Worm (Caenorhabditis elegans): ENCODE results near the gene pqn-89.

Gene pqn-89

DNA sequence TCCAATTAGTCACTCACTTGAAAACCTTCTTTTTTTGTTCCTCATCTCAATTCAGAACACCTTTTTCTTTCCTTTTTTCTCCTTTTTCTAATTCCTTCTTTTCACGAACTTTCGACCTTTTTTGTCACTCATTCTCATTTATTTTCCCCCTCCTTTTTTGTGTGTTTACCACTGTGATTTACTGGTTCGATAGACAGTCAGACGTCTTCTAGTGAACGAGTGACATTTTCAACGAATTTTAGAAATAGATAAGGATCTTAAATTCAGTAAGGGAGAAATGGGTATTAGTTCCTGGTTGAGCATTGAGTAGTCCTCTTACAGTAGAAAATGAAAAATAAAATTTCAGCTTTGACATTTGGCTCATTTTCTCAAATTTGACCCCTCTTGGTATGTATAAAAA is 14.6 kb upstream of the pqn-89 start:
- TF ChIP-seq lin-38 (GFP tag; IDR thresholded peaks at IDR 0.05) (no peak), hif-1 (tag; optimal IDR thresholded peaks at IDR 0.05) (no peak), pqm-1 (tag; optimal IDR thresholded peaks at IDR 0.05) (no peak), mes-2 (tag; optimal IDR thresholded peaks at IDR 0.05; ENCODE audit: poor library complexity, severe bottlenecking) (no peak), lin-15B (tag; optimal IDR thresholded peaks at IDR 0.05) (no peak), T26A8.4 (GFP tag; IDR thresholded peaks at IDR 0.05) (no peak)

DNA sequence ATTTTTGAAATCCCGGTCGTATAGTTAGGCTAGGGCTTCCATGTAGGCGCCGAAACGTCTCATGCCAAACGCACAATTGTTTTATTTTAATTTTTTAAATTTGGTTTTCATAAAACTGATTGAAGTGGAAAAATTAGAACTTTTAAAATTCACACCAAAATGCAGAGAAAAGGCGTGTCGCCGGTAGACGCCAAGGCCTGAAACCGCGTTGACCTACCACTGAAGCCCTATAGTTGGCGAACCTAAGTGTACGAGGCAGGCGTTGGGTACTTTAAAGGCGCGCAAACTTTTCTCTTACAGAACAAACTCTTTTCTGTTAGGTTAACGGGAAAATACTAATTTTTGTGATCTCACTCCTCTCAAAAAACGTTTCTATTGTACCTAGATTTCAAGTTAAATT is 13.2 kb upstream of the pqn-89 start, which contains the start of gene Y73B6BL.44:
Gene Y73B6BL.44, plus strand, starts transcription at position 301 of the 400 bp plus-strand sequence.
- TF ChIP-seq nhr-10 (tag; optimal IDR thresholded peaks at IDR 0.05) (no peak), Y75B8A.6 (GFP tag; IDR thresholded peaks at IDR 0.05) (no peak), mes-2 (tag; optimal IDR thresholded peaks at IDR 0.05; ENCODE audit: poor library complexity, severe bottlenecking) (no peak), daf-16 (GFP tag; optimal IDR thresholded peaks at IDR 0.05) (no peak), daf-16 (tag; optimal IDR thresholded peaks at IDR 0.05) (no peak), F26F4.8 (GFP tag; conservative IDR thresholded peaks at IDR 0.05) (no peak), lin-29 (GFP tag; IDR thresholded peaks at IDR 0.05) (no peak), madf-9 (GFP tag; conservative IDR thresholded peaks at IDR 0.05) (no peak), R02D3.7 (tag; optimal IDR thresholded peaks at IDR 0.05) (no peak), mep-1 (tag; optimal IDR thresholded peaks at IDR 0.05) (no peak), jun-1 (tag; optimal IDR thresholded peaks at IDR 0.05) (no peak), mxl-3 (GFP tag; optimal IDR thresholded peaks at IDR 0.05) (no peak), dmd-9 (GFP tag; IDR thresholded peaks at IDR 0.05) (no peak), sdz-12 (GFP tag; optimal IDR thresholded peaks at IDR 0.05) (no peak)

DNA sequence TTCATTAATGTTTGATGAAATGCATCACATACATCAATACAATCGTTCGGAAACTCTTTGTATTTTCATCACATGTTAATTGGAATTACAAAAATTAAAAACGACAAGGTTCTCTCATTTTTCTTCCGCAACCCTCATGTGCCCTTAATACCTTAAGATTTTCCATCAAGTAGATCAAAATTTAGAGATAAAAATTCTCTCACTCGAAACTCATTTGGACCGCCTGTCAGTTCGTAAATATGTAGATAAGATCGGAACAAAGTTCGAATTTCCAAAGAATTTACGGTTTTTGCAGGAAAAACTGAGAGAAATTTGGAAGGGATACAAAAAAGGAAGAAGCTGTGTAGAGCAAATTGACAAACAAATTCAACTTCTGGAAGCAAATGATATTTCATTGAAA is 10.4 kb upstream of the pqn-89 start:
- TF ChIP-seq ztf-11 (tag; optimal IDR thresholded peaks at IDR 0.05) (no peak), daf-8 (GFP tag; IDR thresholded peaks at IDR 0.05) (no peak), dve-1 (tag; optimal IDR thresholded peaks at IDR 0.05; ENCODE audit: insufficient read depth) (no peak), skn-1 (tag; optimal IDR thresholded peaks at IDR 0.05) (no peak), nhr-42 (GFP tag; IDR thresholded peaks at IDR 0.05) (no peak), snpc-4 (tag; optimal IDR thresholded peaks at IDR 0.05) (no peak), ceh-28 (tag; optimal IDR thresholded peaks at IDR 0.05) (no peak), php-3 (GFP tag; IDR thresholded peaks at IDR 0.05) (no peak), nhr-10 (tag; optimal IDR thresholded peaks at IDR 0.05) (no peak)

DNA sequence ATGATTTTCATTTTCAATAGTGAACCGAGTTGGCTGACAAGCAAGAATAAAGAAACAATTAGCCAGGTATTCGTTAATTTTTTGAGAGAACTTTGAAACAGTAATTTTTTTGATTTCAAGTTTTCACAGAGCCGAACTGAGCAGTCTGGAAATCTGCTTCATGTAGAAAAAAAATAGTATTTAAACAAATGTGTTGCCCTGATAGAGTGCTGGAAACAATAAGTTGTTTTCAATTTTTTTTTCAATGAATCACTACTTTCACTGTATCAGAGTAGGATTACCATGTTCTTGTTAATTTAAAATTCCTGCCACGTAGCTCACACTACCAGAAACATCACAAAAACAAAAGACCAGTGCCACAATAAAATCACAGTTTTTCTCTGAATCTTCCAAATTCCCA is 6.1 kb upstream of the pqn-89 start:
- TF ChIP-seq unc-62 (GFP tag; optimal IDR thresholded peaks at IDR 0.05 in 1 of 2): peak in 1 of 2 experiments; percentile 96
- no peak for TF ChIP-seq unc-62 (tag; optimal IDR thresholded peaks at IDR 0.05)
- TF ChIP-seq jun-1 (tag; optimal IDR thresholded peaks at IDR 0.05): no peak

DNA sequence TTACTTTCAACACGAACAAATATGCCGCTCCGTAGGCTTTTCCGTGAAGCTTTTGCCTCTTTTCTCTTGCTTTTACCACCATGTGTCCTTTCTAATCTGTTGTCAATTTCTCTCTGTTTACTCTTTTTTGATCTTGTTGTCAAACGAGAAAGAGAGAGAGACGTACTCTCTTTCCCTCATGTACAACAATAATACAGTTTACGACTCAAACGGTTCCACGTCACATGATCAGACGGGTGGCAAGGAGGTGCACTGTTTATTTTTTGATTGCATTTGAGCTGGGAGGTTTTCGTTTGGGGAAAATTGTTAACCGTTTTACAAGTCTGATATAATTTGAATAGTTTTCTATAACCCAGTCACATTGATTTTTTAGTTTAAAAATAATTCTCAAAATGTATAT is 5.7 kb upstream of the pqn-89 start:
- TF ChIP-seq lsy-2 (tag; optimal IDR thresholded peaks at IDR 0.05): peak in 1 of 2 experiments; percentile 6
- TF ChIP-seq pha-4 (GFP tag; IDR thresholded peaks at IDR 0.05): no peak
- peak; percentile 92 for TF ChIP-seq pha-4 (tag; optimal IDR thresholded peaks at IDR 0.05)
- TF ChIP-seq hlh-30 (tag; optimal IDR thresholded peaks at IDR 0.05; ENCODE audit: insufficient read depth): peak; percentile 30
- TF ChIP-seq nhr-28 (tag; optimal IDR thresholded peaks at IDR 0.05): peak; percentile 29
- TF ChIP-seq fkh-10 (GFP tag; optimal IDR thresholded peaks at IDR 0.05): no peak
- no peak for TF ChIP-seq mdl-1 (tag; optimal IDR thresholded peaks at IDR 0.05)
- TF ChIP-seq mep-1 (tag; optimal IDR thresholded peaks at IDR 0.05): peak; percentile 13
- no peak for TF ChIP-seq daf-16 (GFP tag; optimal IDR thresholded peaks at IDR 0.05)
- peak; percentile 100 for TF ChIP-seq daf-16 (tag; optimal IDR thresholded peaks at IDR 0.05)
- TF ChIP-seq dve-1 (tag; optimal IDR thresholded peaks at IDR 0.05; ENCODE audit: insufficient read depth): peak; percentile 91
- no peak for TF ChIP-seq set-16 (GFP tag; IDR thresholded peaks at IDR 0.05)
